Worm (Caenorhabditis elegans): Measurements from ENCODE around the gene rpl-36.A.

DNA sequence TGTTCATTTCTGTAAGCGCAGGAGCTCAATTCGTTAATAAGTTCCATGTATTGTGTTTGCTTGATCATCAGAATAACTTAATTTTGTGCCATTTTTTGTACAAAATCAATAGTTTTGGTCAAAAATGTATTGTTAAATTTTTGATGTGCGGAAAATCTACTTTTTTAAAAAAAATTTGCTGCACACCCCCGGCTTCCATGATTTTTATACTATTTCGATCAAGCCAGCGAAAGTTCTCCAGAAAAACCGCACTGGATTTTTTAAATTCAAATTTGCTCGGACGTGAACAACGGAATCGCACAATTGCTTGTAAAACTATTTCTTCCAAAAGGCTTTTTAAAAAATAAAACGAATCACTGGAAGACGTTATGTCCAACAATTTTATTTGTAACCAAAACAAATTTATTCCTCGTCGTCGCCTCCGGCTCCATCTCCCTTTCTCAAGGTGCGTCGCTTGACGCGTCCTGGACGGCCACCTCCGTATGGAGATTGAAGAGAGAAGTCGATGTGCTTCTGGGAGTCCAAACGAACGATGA is 28.1 kb upstream of the rpl-36.A start:
- TF ChIP-seq T22C8.4 (GFP tag; IDR thresholded peaks at IDR 0.05) (no peak), flt-1 (GFP tag; IDR thresholded peaks at IDR 0.05) (no peak), ref-1 (GFP tag; conservative IDR thresholded peaks at IDR 0.05) (no peak), med-1 (GFP tag; optimal IDR thresholded peaks at IDR 0.05; ENCODE audit: insufficient read depth) (no peak)
